Worm (Caenorhabditis elegans) whole organism, midembryonic: ENCODE measurements around the gene Y61A9LA.1.

Experiments
- T22C8.4 ChIP-seq: fragments of 200-800 bp; sonication (Bioruptor generic); IDR thresholded peaks from 2 replicates; pipeline ENCODE4 v1.3.6; 2022; ENCODE audit warnings: missing genetic modification characterization, missing compliant biosample characterization
- klf-2 ChIP-seq: fragments of 200-800 bp; sonication (Bioruptor generic); conservative IDR thresholded peaks from 2 replicates; pipeline ENCODE4 v1.3.6; 2022; ENCODE audit warnings: missing genetic modification reagents, missing genetic modification characterization, missing compliant biosample characterization
- med-1 ChIP-seq: sonication (generic microtip); optimal IDR thresholded peaks from 2 replicates; lab custom pipeline; 2017; ENCODE audit warnings: missing genetic modification characterization, mild to moderate bottlenecking, missing compliant biosample characterization, antibody characterized with exemption, missing genetic modification reagents; ENCODE audit not compliant: insufficient read depth
- ref-1 ChIP-seq: fragments of 200-800 bp; sonication (Bioruptor generic); conservative IDR thresholded peaks from 2 replicates; pipeline ENCODE4 v1.3.6; 2022; ENCODE audit warnings: missing genetic modification reagents, missing genetic modification characterization, missing compliant biosample characterization

DNA sequence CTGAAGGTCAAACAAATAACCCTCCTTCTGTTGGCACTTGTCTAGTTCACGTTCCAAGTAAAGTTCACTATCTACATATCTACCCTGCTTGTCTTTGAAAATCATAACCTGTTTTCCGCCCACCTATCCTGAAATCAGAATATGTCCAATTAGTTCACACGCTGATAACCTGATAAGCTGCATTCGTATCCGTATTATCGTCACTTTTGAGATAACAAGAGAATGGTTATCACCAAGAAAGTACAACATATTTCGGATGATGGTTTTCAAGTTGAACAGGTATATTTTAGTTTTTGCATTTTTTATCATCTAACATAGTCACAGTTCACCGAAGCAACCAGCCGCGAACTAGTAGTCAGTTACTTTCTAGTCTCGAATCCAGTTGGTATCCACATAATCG is 5.7 kb downstream of the Y61A9LA.1 start:
- TF ChIP-seq ref-1 (GFP tag; lab: Robert Waterston, UW) (no peak), med-1 (GFP tag; lab: Kevin White, UChicago) (no peak), klf-2 (GFP tag; lab: Robert Waterston, UW) (no peak), T22C8.4 (no peak)
